Worm (Caenorhabditis elegans) whole organism, late embryonic: ENCODE measurements around the gene fbxa-83.

Experiments
- ama-1 ChIP-seq: fragments of 150-350 bp; optimal IDR thresholded peaks from 2 replicates; lab custom pipeline; 2014
- npax-4 ChIP-seq: sonication (generic microtip); optimal IDR thresholded peaks from 2 replicates; lab custom pipeline; 2016; ENCODE audit warnings: missing genetic modification characterization, missing compliant biosample characterization
- pag-3 ChIP-seq: sonication (generic microtip); optimal IDR thresholded peaks from 2 replicates; lab custom pipeline; 2016; ENCODE audit warnings: missing compliant biosample characterization, missing genetic modification characterization, borderline replicate concordance

- TF ChIP-seq pag-3 (tag; lab: Kevin White, UChicago) (no peak), ama-1 (lab: Kevin White, UChicago) (no peak), npax-4 (tag; lab: Kevin White, UChicago) (no peak)
Measured at ce11 chrIV:14274834-14275233, 51.3 kb downstream of the fbxa-83 start.
